Fruit fly (Drosophila melanogaster) whole organism, pupa: ENCODE measurements around the gene CG13896.

ENCODE experiments used
- CG10348 ChIP-seq: fragments of 200-800 bp; sonication (Bioruptor generic); IDR thresholded peaks from 2 replicates; pipeline ENCODE4 v1.3.6; 2022; ENCODE audit warnings: missing biosample characterization, missing genetic modification characterization
- CG12605 ChIP-seq: fragments of 200-800 bp; sonication (Bioruptor generic); IDR thresholded peaks from 2 replicates; pipeline ENCODE4 v1.3.6; 2022; ENCODE audit warnings: missing biosample characterization, missing genetic modification characterization
- CG13204 ChIP-seq: fragments of 200-800 bp; sonication (Bioruptor generic); optimal IDR thresholded peaks from 2 replicates; lab custom pipeline; 2018; ENCODE audit warnings: missing biosample characterization, mild to moderate bottlenecking, missing genetic modification characterization, moderate library complexity
- CG14655 ChIP-seq: fragments of 200-800 bp; sonication (Bioruptor generic); optimal IDR thresholded peaks from 3 replicates; lab custom pipeline; 2017; ENCODE audit warnings: mild to moderate bottlenecking, missing biosample characterization, missing genetic modification reagents, missing genetic modification characterization
- CG15710 ChIP-seq: fragments of 200-800 bp; sonication (Bioruptor generic); optimal IDR thresholded peaks from 2 replicates; lab custom pipeline; 2018; ENCODE audit warnings: missing biosample characterization, mild to moderate bottlenecking, missing genetic modification characterization, moderate library complexity
- CG17806 ChIP-seq: fragments of 200-800 bp; sonication (Bioruptor generic); optimal IDR thresholded peaks from 2 replicates; lab custom pipeline; 2018; ENCODE audit warnings: missing biosample characterization, mild to moderate bottlenecking, missing genetic modification characterization, moderate library complexity
- CG32121 ChIP-seq: fragments of 200-800 bp; sonication (Bioruptor generic); IDR thresholded peaks from 2 replicates; pipeline ENCODE4 v1.3.6; 2022; ENCODE audit warnings: missing biosample characterization, missing genetic modification characterization
- CG34367 ChIP-seq: fragments of 200-800 bp; sonication (Bioruptor generic); optimal IDR thresholded peaks from 2 replicates; lab custom pipeline; 2018; ENCODE audit warnings: missing biosample characterization, mild to moderate bottlenecking, missing genetic modification characterization
- CG4496 ChIP-seq: fragments of 200-800 bp; sonication (Bioruptor generic); IDR thresholded peaks from 3 replicates; pipeline ENCODE4 v1.3.6; 2022; ENCODE audit warnings: missing biosample characterization, missing genetic modification characterization
- CG8159 ChIP-seq: fragments of 200-800 bp; sonication (Bioruptor generic); optimal IDR thresholded peaks from 3 replicates; lab custom pipeline; 2018; ENCODE audit warnings: missing biosample characterization, mild to moderate bottlenecking, missing genetic modification characterization, moderate library complexity
- CG8301 ChIP-seq: fragments of 200-800 bp; sonication (Bioruptor generic); optimal IDR thresholded peaks from 2 replicates; lab custom pipeline; 2018; ENCODE audit warnings: missing biosample characterization, mild to moderate bottlenecking, missing genetic modification characterization
- CG9948 ChIP-seq: fragments of 200-800 bp; sonication (Bioruptor generic); optimal IDR thresholded peaks from 2 replicates; lab custom pipeline; 2018; ENCODE audit warnings: missing biosample characterization, mild to moderate bottlenecking, missing genetic modification characterization, moderate library complexity
- D1 ChIP-seq: fragments of 200-800 bp; sonication (Bioruptor generic); optimal IDR thresholded peaks from 2 replicates; lab custom pipeline; 2018; ENCODE audit warnings: missing biosample characterization, mild to moderate bottlenecking, missing genetic modification characterization, moderate library complexity
- EcR ChIP-seq: fragments of 200-800 bp; sonication (Bioruptor generic); optimal IDR thresholded peaks from 3 replicates; lab custom pipeline; 2019; ENCODE audit warnings: missing biosample characterization, missing genetic modification characterization, mild to moderate bottlenecking, moderate library complexity, missing genetic modification reagents
- Ets98B ChIP-seq: fragments of 200-800 bp; sonication (Bioruptor generic); IDR thresholded peaks from 2 replicates; pipeline ENCODE4 v1.3.6; 2022; ENCODE audit warnings: missing biosample characterization, missing genetic modification characterization
- Pif1A ChIP-seq: fragments of 200-800 bp; sonication (Bioruptor generic); optimal IDR thresholded peaks from 3 replicates; lab custom pipeline; 2016; ENCODE audit warnings: missing biosample characterization, missing genetic modification characterization
- Pif1B ChIP-seq: fragments of 200-800 bp; sonication (Bioruptor generic); optimal IDR thresholded peaks from 3 replicates; lab custom pipeline; 2016; ENCODE audit warnings: missing biosample characterization, missing genetic modification characterization
- Snoo ChIP-seq: fragments of 200-800 bp; sonication (Bioruptor generic); optimal IDR thresholded peaks from 3 replicates; lab custom pipeline; 2017; ENCODE audit warnings: missing biosample characterization, mild to moderate bottlenecking, missing genetic modification characterization, inconsistent platforms
- fd96Ca ChIP-seq: fragments of 200-800 bp; sonication (Bioruptor generic); IDR thresholded peaks from 3 replicates; pipeline ENCODE4 v1.3.6; 2022; ENCODE audit warnings: missing biosample characterization, missing genetic modification characterization
- gl ChIP-seq: fragments of 200-800 bp; sonication (Bioruptor generic); optimal IDR thresholded peaks from 2 replicates; lab custom pipeline; 2018; ENCODE audit warnings: missing biosample characterization, mild to moderate bottlenecking, missing genetic modification characterization
- rn ChIP-seq: fragments of 200-800 bp; sonication (Bioruptor generic); IDR thresholded peaks from 2 replicates; pipeline ENCODE4 v1.3.6; 2022; ENCODE audit warnings: missing biosample characterization, missing genetic modification characterization

CG13896 gene

DNA sequence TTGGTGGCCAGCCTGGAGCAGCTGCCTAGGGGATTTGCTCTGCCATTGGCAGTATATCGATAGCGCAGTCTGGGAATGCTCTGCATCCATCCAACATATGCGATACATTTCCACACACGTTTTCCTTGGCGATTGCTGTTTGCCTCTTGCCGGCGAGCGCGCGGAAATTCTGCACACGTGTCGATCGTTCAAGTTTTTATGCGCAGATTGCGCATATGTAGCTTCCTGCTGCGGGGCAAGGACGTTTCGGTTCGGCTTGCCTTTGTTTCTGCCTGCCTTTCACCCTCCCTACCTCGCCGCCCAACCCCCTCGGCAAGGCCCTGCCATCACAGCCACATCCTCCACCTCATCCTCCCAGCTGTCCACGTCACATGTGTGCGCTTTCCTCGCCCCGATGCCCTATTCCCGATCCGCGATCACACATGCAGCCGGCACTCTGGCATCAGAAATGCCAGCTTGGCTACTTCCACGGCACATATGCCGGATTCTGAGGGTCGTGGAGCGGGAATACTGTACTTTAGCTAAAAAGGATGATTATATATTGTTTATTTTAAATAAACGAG lies 30.8 kb upstream of the CG13896 start:
- TF ChIP-seq CG17806 = no peak
- TF ChIP-seq CG12605 (GFP tag; lab: Robert Waterston, UW) = no peak
- peak; percentile 21 for TF ChIP-seq EcR (GFP tag; lab: Kevin White, UChicago)
- TF ChIP-seq CG13204 (GFP tag; lab: Kevin White, UChicago) = peak; percentile 70
- no peak for TF ChIP-seq CG8301 (tag; lab: Kevin White, UChicago)
- no peak for TF ChIP-seq Ets98B (GFP tag; lab: Robert Waterston, UW)
- TF ChIP-seq CG4496 (GFP tag; lab: Robert Waterston, UW) = peak; percentile 32; the same call in 1 of the 3 replicates

DNA sequence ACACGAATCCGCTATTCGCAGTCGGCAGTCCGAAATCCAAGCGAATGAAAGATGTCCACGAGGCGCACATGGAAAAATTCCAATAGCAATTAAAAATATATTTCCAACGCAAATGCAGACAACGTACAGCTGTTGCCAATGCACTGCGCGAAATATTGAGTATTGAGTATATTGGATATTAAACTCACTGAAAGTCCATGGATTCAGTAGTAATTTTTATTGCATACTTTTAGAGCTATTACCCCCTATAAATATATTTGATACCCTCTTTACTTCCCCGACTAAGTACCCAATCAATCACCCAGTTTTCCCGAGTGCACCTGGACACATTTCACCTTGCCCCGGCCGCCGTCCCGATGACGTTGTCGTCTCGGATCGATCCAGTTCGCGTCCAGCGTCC lies 30.0 kb upstream of the CG13896 start:
- TF ChIP-seq CG10348 (GFP tag; lab: Robert Waterston, UW) (no peak), gl (tag; lab: Kevin White, UChicago) (no peak), EcR (GFP tag; lab: Kevin White, UChicago) (no peak), Pif1B (GFP tag; lab: Kevin White, UChicago) (no peak), Ets98B (GFP tag; lab: Robert Waterston, UW) (peak; percentile 88), CG8159 (tag; lab: Kevin White, UChicago) (peak; percentile 38), Snoo (tag; lab: Kevin White, UChicago) (no peak), rn (GFP tag; lab: Robert Waterston, UW) (peak; percentile 53; the same call in 1 of the 2 replicates), CG4496 (GFP tag; lab: Robert Waterston, UW) (peak; percentile 80), fd96Ca (GFP tag; lab: Robert Waterston, UW) (peak; percentile 90), CG15710 (tag; lab: Kevin White, UChicago) (peak; percentile 9), CG14655 (GFP tag; lab: Kevin White, UChicago) (peak; percentile 88), D1 (no peak), CG17806 (peak; percentile 41), CG13204 (GFP tag; lab: Kevin White, UChicago) (no peak), CG8301 (tag; lab: Kevin White, UChicago) (peak; percentile 88), CG12605 (GFP tag; lab: Robert Waterston, UW) (peak; percentile 70), CG34367 (tag; lab: Kevin White, UChicago) (no peak), CG32121 (peak; percentile 84), CG9948 (peak; percentile 34), Pif1A (peak; percentile 61)

DNA sequence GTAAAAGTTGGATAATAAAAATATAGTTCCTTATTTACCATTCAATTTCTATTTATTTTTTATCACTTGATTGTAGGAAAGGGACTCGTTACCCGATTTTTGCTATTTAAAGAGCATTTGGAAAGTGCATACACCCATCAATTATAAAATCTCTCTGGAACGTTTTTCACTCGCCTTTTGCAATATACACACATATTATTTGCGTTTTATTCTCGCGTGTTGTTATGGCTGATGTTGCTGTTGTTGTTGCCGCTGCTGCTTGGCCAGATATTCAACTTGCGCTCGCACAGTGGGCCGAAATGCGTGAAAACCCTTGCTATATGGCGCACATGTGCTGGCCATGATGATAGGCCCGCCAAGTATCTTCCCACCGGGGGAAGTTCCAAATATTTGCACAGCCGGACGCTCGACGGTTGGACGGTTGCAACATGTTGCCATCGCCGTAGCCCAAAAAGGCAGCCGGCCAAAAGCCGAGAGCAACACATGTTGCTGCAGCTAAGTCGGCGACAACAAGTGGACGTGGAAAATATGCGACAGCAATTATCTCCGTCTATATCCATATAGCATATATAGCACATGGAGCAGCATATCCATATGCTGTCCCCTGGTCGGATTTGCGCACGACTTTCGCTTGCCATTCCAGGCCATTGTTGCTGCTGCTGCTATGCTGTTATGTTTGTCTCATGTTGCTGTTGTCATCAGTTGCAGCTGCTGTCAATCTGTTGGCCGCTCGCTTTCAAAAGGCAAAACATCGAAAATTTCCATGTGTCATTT lies 27.9 kb upstream of the CG13896 start:
- no peak for TF ChIP-seq rn (GFP tag; lab: Robert Waterston, UW)
- no peak for TF ChIP-seq CG12605 (GFP tag; lab: Robert Waterston, UW)
- no peak for TF ChIP-seq CG15710 (tag; lab: Kevin White, UChicago)
- TF ChIP-seq CG14655 (GFP tag; lab: Kevin White, UChicago) = peak; percentile 46
- peak; percentile 50; the same call in 2 of the 3 replicates for TF ChIP-seq fd96Ca (GFP tag; lab: Robert Waterston, UW)
- TF ChIP-seq CG10348 (GFP tag; lab: Robert Waterston, UW) = no peak
- TF ChIP-seq D1 = no peak
- TF ChIP-seq CG8159 (tag; lab: Kevin White, UChicago) = peak; percentile 29
- peak; percentile 29 for TF ChIP-seq CG13204 (GFP tag; lab: Kevin White, UChicago)
- TF ChIP-seq CG32121 = peak; percentile 22; the same call in 1 of the 2 replicates
- no peak for TF ChIP-seq Snoo (tag; lab: Kevin White, UChicago)
- 0 out of 3 replicates have a peak, but pooled peaks have one; percentile 5 for TF ChIP-seq CG4496 (GFP tag; lab: Robert Waterston, UW)
- TF ChIP-seq EcR (GFP tag; lab: Kevin White, UChicago) = peak; percentile 61
- TF ChIP-seq CG8301 (tag; lab: Kevin White, UChicago) = peak; percentile 1
- TF ChIP-seq CG9948 = peak; percentile 9

DNA sequence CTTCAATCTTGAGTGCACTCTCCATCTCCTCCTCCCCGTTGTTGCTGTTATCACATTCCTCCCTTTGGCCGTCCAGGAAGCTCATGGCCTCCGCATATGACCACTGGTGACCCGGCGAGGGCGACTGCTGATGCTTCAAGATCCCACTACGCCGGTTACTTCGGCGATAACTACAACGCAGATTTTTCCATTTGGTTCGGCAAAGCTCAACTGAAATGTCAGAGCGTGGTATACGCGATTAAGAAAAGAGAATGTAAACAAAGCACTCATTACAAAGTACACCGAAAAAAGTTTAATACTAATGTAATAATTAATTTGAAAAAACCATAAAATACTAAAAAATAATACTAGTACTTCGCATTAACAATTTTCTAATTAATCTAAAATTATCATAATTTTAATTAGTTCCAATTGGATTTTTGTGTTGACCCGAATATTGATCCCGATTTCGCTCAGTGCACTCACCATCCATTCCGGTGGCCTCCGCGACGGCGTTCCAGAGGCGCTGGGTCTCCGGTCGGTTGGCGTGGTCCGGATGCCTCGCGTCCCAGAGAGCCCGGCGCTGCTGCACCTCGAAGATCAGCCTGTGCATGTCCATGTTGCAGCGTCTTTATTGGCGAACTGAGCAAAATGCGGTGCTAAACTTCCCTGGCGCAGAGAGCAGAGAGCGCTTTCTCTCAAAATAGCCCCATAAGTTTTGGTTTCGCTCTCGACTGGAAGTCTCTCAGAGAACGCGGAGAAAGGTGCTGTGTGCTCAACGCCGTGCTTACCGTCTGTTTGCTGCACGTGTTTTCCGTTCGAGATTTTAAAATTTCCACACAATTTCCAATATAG lies 27.1 kb upstream of the CG13896 start:
- TF ChIP-seq Ets98B (GFP tag; lab: Robert Waterston, UW) = peak; percentile 94
- peak; percentile 96 for TF ChIP-seq Snoo (tag; lab: Kevin White, UChicago)
- peak; percentile 96 for TF ChIP-seq CG32121
- TF ChIP-seq CG12605 (GFP tag; lab: Robert Waterston, UW) = peak; percentile 95
- TF ChIP-seq CG10348 (GFP tag; lab: Robert Waterston, UW) = peak; percentile 75
- peak; percentile 95 for TF ChIP-seq CG14655 (GFP tag; lab: Kevin White, UChicago)
- peak; percentile 93 for TF ChIP-seq rn (GFP tag; lab: Robert Waterston, UW)
- TF ChIP-seq Pif1A = peak; percentile 95
- peak; percentile 94 for TF ChIP-seq CG8301 (tag; lab: Kevin White, UChicago)
- TF ChIP-seq fd96Ca (GFP tag; lab: Robert Waterston, UW) = peak; percentile 92
- TF ChIP-seq D1 = peak; percentile 93
- TF ChIP-seq EcR (GFP tag; lab: Kevin White, UChicago) = peak; percentile 87
- peak; percentile 98 for TF ChIP-seq CG8159 (tag; lab: Kevin White, UChicago)
- peak; percentile 96 for TF ChIP-seq CG9948
- peak; percentile 85 for TF ChIP-seq gl (tag; lab: Kevin White, UChicago)
- peak; percentile 94 for TF ChIP-seq CG13204 (GFP tag; lab: Kevin White, UChicago)
- peak; percentile 95 for TF ChIP-seq CG4496 (GFP tag; lab: Robert Waterston, UW)
- peak; percentile 95 for TF ChIP-seq Pif1B (GFP tag; lab: Kevin White, UChicago)
- TF ChIP-seq CG17806 = peak; percentile 97
- TF ChIP-seq CG34367 (tag; lab: Kevin White, UChicago) = peak; percentile 94
- TF ChIP-seq CG15710 (tag; lab: Kevin White, UChicago) = peak; percentile 98
- TF ChIP-seq, all 21 proteins: peak for 21
